Worm (Caenorhabditis elegans) whole organism, L4 larva: ENCODE measurements around the gene C16A3.5.

Experiments used
- D1046.2 ChIP-seq: fragments of 200-800 bp; sonication (Bioruptor generic); IDR thresholded peaks from 2 replicates; pipeline ENCODE4 v1.3.6; 2022; ENCODE audit warnings: missing genetic modification characterization, missing compliant biosample characterization
- F10B5.3 ChIP-seq: sonication (generic microtip); optimal IDR thresholded peaks from 2 replicates; lab custom pipeline; 2016; ENCODE audit warnings: mild to moderate bottlenecking, missing genetic modification characterization, missing compliant biosample characterization
- F26F4.8 ChIP-seq: fragments of 200-800 bp; sonication (Bioruptor generic); conservative IDR thresholded peaks from 2 replicates; pipeline ENCODE4 v1.3.6; 2022; ENCODE audit warnings: missing genetic modification characterization, missing compliant biosample characterization
- F37D6.2 ChIP-seq: sonication (generic microtip); optimal IDR thresholded peaks from 2 replicates; lab custom pipeline; 2016; ENCODE audit warnings: mild to moderate bottlenecking, missing genetic modification characterization, missing compliant biosample characterization
- F44E2.7 ChIP-seq: fragments of 200-800 bp; sonication (Bioruptor generic); IDR thresholded peaks from 2 replicates; pipeline ENCODE4 v2.1.2; 2022; ENCODE audit warnings: missing genetic modification characterization, missing compliant biosample characterization
- F49E8.2 ChIP-seq: sonication (generic microtip); optimal IDR thresholded peaks from 2 replicates; lab custom pipeline; 2016; ENCODE audit warnings: missing compliant biosample characterization, mild to moderate bottlenecking, missing genetic modification characterization, borderline replicate concordance
- R02D3.7 ChIP-seq: fragments of 150-350 bp; sonication (generic microtip); optimal IDR thresholded peaks from 3 replicates; lab custom pipeline; 2014; ENCODE audit warnings: missing biosample characterization, missing genetic modification characterization
- T26A8.4 ChIP-seq: fragments of 200-800 bp; sonication (Bioruptor generic); IDR thresholded peaks from 2 replicates; pipeline ENCODE4 v1.3.6; 2022; ENCODE audit warnings: missing genetic modification characterization, missing compliant biosample characterization
- Y48G9A.11 ChIP-seq: fragments of 200-800 bp; sonication (Bioruptor generic); IDR thresholded peaks from 2 replicates; pipeline ENCODE4 v1.3.6; 2022; ENCODE audit warnings: missing genetic modification reagents, missing genetic modification characterization, missing compliant biosample characterization
- Y75B8A.6 ChIP-seq: fragments of 200-800 bp; sonication (Bioruptor generic); IDR thresholded peaks from 2 replicates; pipeline ENCODE4 v1.3.6; 2022; ENCODE audit warnings: missing genetic modification reagents, missing genetic modification characterization, missing compliant biosample characterization
- aha-1 ChIP-seq: fragments of 150-350 bp; peaks from one replicate; lab custom pipeline; 2014; ENCODE audit warnings: missing biosample characterization, missing genetic modification characterization
- ama-1 ChIP-seq: fragments of 150-350 bp; optimal IDR thresholded peaks from 2 replicates; lab custom pipeline; 2014; ENCODE audit warnings: inconsistent platforms, mixed read lengths
- arid-1 ChIP-seq: fragments of 200-800 bp; sonication (Bioruptor generic); conservative IDR thresholded peaks from 2 replicates; pipeline ENCODE4 v1.3.6; 2022; ENCODE audit warnings: missing genetic modification reagents, missing genetic modification characterization, missing compliant biosample characterization
- attf-4 ChIP-seq: sonication (generic microtip); optimal IDR thresholded peaks from 3 replicates; lab custom pipeline; 2017; ENCODE audit warnings: missing biosample characterization, missing genetic modification characterization
- ceh-20 ChIP-seq: fragments of 200-800 bp; sonication (Bioruptor generic); IDR thresholded peaks from 2 replicates; pipeline ENCODE4 v1.3.6; 2022; ENCODE audit warnings: missing genetic modification reagents, missing genetic modification characterization, missing compliant biosample characterization
- ceh-28 ChIP-seq: fragments of 150-350 bp; optimal IDR thresholded peaks from 2 replicates; lab custom pipeline; 2014; ENCODE audit warnings: missing biosample characterization, missing genetic modification reagents, missing genetic modification characterization
- ceh-82 ChIP-seq: sonication (generic microtip); optimal IDR thresholded peaks from 2 replicates; lab custom pipeline; 2017; ENCODE audit warnings: missing biosample characterization, missing genetic modification characterization
- ctbp-1 ChIP-seq: fragments of 200-800 bp; sonication (Bioruptor generic); IDR thresholded peaks from 2 replicates; pipeline ENCODE4 v1.3.6; 2022; ENCODE audit warnings: missing genetic modification reagents, missing genetic modification characterization, missing compliant biosample characterization
- dmd-6 ChIP-seq: fragments of 200-800 bp; sonication (Bioruptor generic); IDR thresholded peaks from 2 replicates; pipeline ENCODE4 v1.3.6; 2022; ENCODE audit warnings: missing genetic modification reagents, missing genetic modification characterization, missing compliant biosample characterization
- dpl-1 ChIP-seq: fragments of 150-350 bp; optimal IDR thresholded peaks from 2 replicates; lab custom pipeline; 2014; ENCODE audit warnings: missing biosample characterization, missing genetic modification reagents, missing genetic modification characterization
- duxl-1 ChIP-seq: sonication (generic microtip); optimal IDR thresholded peaks from 2 replicates; lab custom pipeline; 2016; ENCODE audit warnings: mild to moderate bottlenecking, missing genetic modification characterization, moderate library complexity, missing compliant biosample characterization; ENCODE audit not compliant: poor library complexity
- egl-27 ChIP-seq: sonication (generic microtip); optimal IDR thresholded peaks from 3 replicates; lab custom pipeline; 2017; ENCODE audit warnings: missing biosample characterization, missing genetic modification reagents, missing genetic modification characterization
- egl-43 ChIP-seq: fragments of 200-800 bp; sonication (Bioruptor generic); IDR thresholded peaks from 2 replicates; pipeline ENCODE4 v1.3.6; 2022; ENCODE audit warnings: missing genetic modification reagents, missing genetic modification characterization, missing compliant biosample characterization
- fkh-10 ChIP-seq: fragments of 150-350 bp; optimal IDR thresholded peaks from 2 replicates; lab custom pipeline; 2014; ENCODE audit warnings: missing biosample characterization, missing genetic modification reagents, missing genetic modification characterization
- hlh-11 ChIP-seq: fragments of 200-800 bp; sonication (Bioruptor generic); optimal IDR thresholded peaks from 2 replicates; lab custom pipeline; 2018; ENCODE audit warnings: mild to moderate bottlenecking, missing genetic modification characterization, missing compliant biosample characterization
- hlh-30 ChIP-seq: sonication (generic microtip); optimal IDR thresholded peaks from 2 replicates; lab custom pipeline; 2017; ENCODE audit warnings: antibody characterized with exemption, mild to moderate bottlenecking, missing genetic modification characterization, missing compliant biosample characterization; ENCODE audit not compliant: insufficient read depth
- lin-29 ChIP-seq: fragments of 200-800 bp; sonication (Bioruptor generic); IDR thresholded peaks from 2 replicates; pipeline ENCODE4 v1.3.6; 2022; ENCODE audit warnings: missing genetic modification reagents, missing genetic modification characterization, missing compliant biosample characterization
- lin-39 ChIP-seq: fragments of 150-350 bp; optimal IDR thresholded peaks from 2 replicates; lab custom pipeline; 2014; ENCODE audit warnings: missing biosample characterization, missing genetic modification reagents, missing genetic modification characterization
- lir-3 ChIP-seq: sonication (generic microtip); optimal IDR thresholded peaks from 2 replicates; lab custom pipeline; 2016; ENCODE audit warnings: mild to moderate bottlenecking, missing genetic modification characterization, missing compliant biosample characterization
- madf-5 ChIP-seq, 2 experiments: fragments of 200-800 bp; sonication (Bioruptor generic); IDR thresholded peaks; 2 replicates each; pipeline ENCODE4 v1.3.6; 2022; ENCODE audit warnings: missing compliant biosample characterization in 2 of 2, missing genetic modification characterization in 2 of 2
- mdl-1 ChIP-seq, 2 experiments: fragments of 150-350 bp in 1 of 2; sonication (generic microtip) in 1 of 2; optimal IDR thresholded peaks; 2 replicates each; lab custom pipeline; 2014 to 2017; ENCODE audit warnings: missing biosample characterization in 2 of 2, missing genetic modification characterization in 2 of 2
- mep-1 ChIP-seq: fragments of 150-350 bp; sonication (generic microtip); optimal IDR thresholded peaks from 3 replicates; lab custom pipeline; 2014; ENCODE audit warnings: missing biosample characterization, missing genetic modification characterization
- mes-2 ChIP-seq: sonication (generic microtip); optimal IDR thresholded peaks from 2 replicates; lab custom pipeline; 2016; ENCODE audit warnings: missing genotype, mild to moderate bottlenecking, missing genetic modification characterization, missing compliant biosample characterization; ENCODE audit not compliant: poor library complexity, severe bottlenecking
- nhr-102 ChIP-seq: sonication (generic microtip); optimal IDR thresholded peaks from 2 replicates; lab custom pipeline; 2016; ENCODE audit warnings: mild to moderate bottlenecking, missing genetic modification characterization, moderate library complexity, missing compliant biosample characterization
- nhr-11 ChIP-seq: fragments of 150-350 bp; optimal IDR thresholded peaks from 2 replicates; lab custom pipeline; 2014; ENCODE audit warnings: missing biosample characterization, missing genetic modification characterization
- nhr-111 ChIP-seq: fragments of 200-800 bp; sonication (Bioruptor generic); optimal IDR thresholded peaks from 2 replicates; lab custom pipeline; 2018; ENCODE audit warnings: mild to moderate bottlenecking, missing genetic modification characterization, missing compliant biosample characterization
- nhr-237 ChIP-seq: sonication (generic microtip); optimal IDR thresholded peaks from 2 replicates; lab custom pipeline; 2017; ENCODE audit warnings: missing biosample characterization, missing genetic modification characterization
- nhr-41 ChIP-seq: fragments of 200-800 bp; sonication (Bioruptor generic); IDR thresholded peaks from 2 replicates; pipeline ENCODE4 v1.3.6; 2022; ENCODE audit warnings: missing genetic modification reagents, missing genetic modification characterization, missing compliant biosample characterization
- nhr-42 ChIP-seq: fragments of 200-800 bp; sonication (Bioruptor generic); IDR thresholded peaks from 2 replicates; pipeline ENCODE4 v1.3.6; 2022; ENCODE audit warnings: missing genetic modification characterization, missing compliant biosample characterization
- nhr-48 ChIP-seq: sonication (generic microtip); optimal IDR thresholded peaks from 2 replicates; lab custom pipeline; 2016; ENCODE audit warnings: mild to moderate bottlenecking, missing genetic modification characterization, missing compliant biosample characterization
- nhr-76 ChIP-seq: fragments of 150-350 bp; optimal IDR thresholded peaks from 2 replicates; lab custom pipeline; 2014; ENCODE audit warnings: missing biosample characterization, missing genetic modification characterization
- nhr-77 ChIP-seq: fragments of 150-350 bp; optimal IDR thresholded peaks from 2 replicates; lab custom pipeline; 2014; ENCODE audit warnings: missing biosample characterization, missing genetic modification characterization
- pha-4 ChIP-seq, 2 experiments: fragments of 150-350 bp in 1 of 2; fragments of 200-800 bp in 1 of 2; sonication (Bioruptor generic) in 1 of 2; IDR thresholded peaks in 1 of 2; optimal IDR thresholded peaks in 1 of 2; 2 replicates each; pipeline versions ENCODE4 v1.3.6 to Lab custom; 2014 to 2022; ENCODE audit warnings: missing genetic modification characterization in 2 of 2, missing genetic modification reagents in 2 of 2, missing biosample characterization in 1 of 2, missing compliant biosample characterization in 1 of 2
- php-3 ChIP-seq: fragments of 200-800 bp; sonication (Bioruptor generic); IDR thresholded peaks from 2 replicates; pipeline ENCODE4 v1.3.6; 2022; ENCODE audit warnings: missing genetic modification reagents, missing genetic modification characterization, missing compliant biosample characterization
- pqm-1 ChIP-seq: sonication (generic microtip); optimal IDR thresholded peaks from 2 replicates; lab custom pipeline; 2017; ENCODE audit warnings: missing biosample characterization, missing genetic modification characterization
- snpc-1.2 ChIP-seq: fragments of 200-800 bp; sonication (Bioruptor generic); IDR thresholded peaks from 2 replicates; pipeline ENCODE4 v1.3.6; 2022; ENCODE audit warnings: missing genetic modification reagents, missing genetic modification characterization, missing compliant biosample characterization
- unc-130 ChIP-seq: sonication (generic microtip); optimal IDR thresholded peaks from 2 replicates; lab custom pipeline; 2016; ENCODE audit warnings: missing genetic modification reagents, missing genetic modification characterization, missing compliant biosample characterization
- unc-62 ChIP-seq, 3 experiments: fragments of 150-350 bp in 1 of 3; sonication (generic microtip); optimal IDR thresholded peaks in 2 of 3; peaks in 1 of 3; 1 replicate in 1 of 3; 2 replicates in 2 of 3; lab custom pipeline; 2014 to 2017; ENCODE audit warnings: missing biosample characterization in 3 of 3, missing genetic modification characterization in 3 of 3, missing genetic modification reagents in 3 of 3, missing genotype in 1 of 3
- ztf-11 ChIP-seq: fragments of 150-350 bp; optimal IDR thresholded peaks from 2 replicates; lab custom pipeline; 2014; ENCODE audit warnings: missing biosample characterization, missing genetic modification characterization
- ztf-7 ChIP-seq: fragments of 150-350 bp; optimal IDR thresholded peaks from 2 replicates; lab custom pipeline; 2014; ENCODE audit warnings: missing biosample characterization, missing genetic modification characterization

The C16A3.5 gene

ce11 chrIII:6362323-6362922 is 18.1 kb upstream of the C16A3.5 start:
- TF ChIP-seq unc-130 (GFP tag; lab: Kevin White, UChicago) = no peak
- TF ChIP-seq unc-62 (GFP tag; optimal IDR thresholded peaks at IDR 0.05 in 1 of 2; lab: Kevin White, UChicago) = peak in 1 of 2 experiments; percentile 99
- no peak for TF ChIP-seq unc-62 (tag; optimal IDR thresholded peaks at IDR 0.05; lab: Kevin White, UChicago)
- TF ChIP-seq madf-5 (GFP tag; IDR thresholded peaks at IDR 0.05; lab: Robert Waterston, UW) = no peak
- no peak for TF ChIP-seq pha-4 (GFP tag; IDR thresholded peaks at IDR 0.05; lab: Robert Waterston, UW)
- no peak for TF ChIP-seq pha-4 (tag; optimal IDR thresholded peaks at IDR 0.05; lab: Kevin White, UChicago)
- no peak for TF ChIP-seq php-3 (GFP tag; lab: Robert Waterston, UW)
- no peak for TF ChIP-seq D1046.2
- TF ChIP-seq ama-1 (lab: Kevin White, UChicago) = no peak
- TF ChIP-seq Y75B8A.6 (GFP tag; lab: Robert Waterston, UW) = no peak
- peak; percentile 28 for TF ChIP-seq nhr-11 (tag; lab: Kevin White, UChicago)
- no peak for TF ChIP-seq nhr-237 (tag; lab: Kevin White, UChicago)
- no peak for TF ChIP-seq egl-43 (GFP tag; lab: Robert Waterston, UW)
- no peak for TF ChIP-seq pqm-1 (tag; lab: Kevin White, UChicago)
- no peak for TF ChIP-seq Y48G9A.11 (GFP tag; lab: Robert Waterston, UW)
- TF ChIP-seq ztf-11 (tag; lab: Kevin White, UChicago) = no peak
- TF ChIP-seq hlh-30 (tag; lab: Kevin White, UChicago) = peak; percentile 69
- TF ChIP-seq egl-27 = no peak
- TF ChIP-seq F26F4.8 (GFP tag; lab: Robert Waterston, UW) = no peak
- no peak for TF ChIP-seq lin-39 (tag; lab: Kevin White, UChicago)
- TF ChIP-seq dmd-6 (GFP tag; lab: Robert Waterston, UW) = peak; percentile 77
- no peak for TF ChIP-seq duxl-1 (tag; lab: Kevin White, UChicago)
- no peak for TF ChIP-seq aha-1
- no peak for TF ChIP-seq snpc-1.2 (GFP tag; lab: Robert Waterston, UW)
- peak; percentile 71 for TF ChIP-seq hlh-11 (tag; lab: Kevin White, UChicago)
- TF ChIP-seq mes-2 (tag; lab: Kevin White, UChicago) = no peak
- TF ChIP-seq nhr-42 (GFP tag; lab: Robert Waterston, UW) = no peak
- no peak for TF ChIP-seq T26A8.4
- TF ChIP-seq R02D3.7 (tag; lab: Kevin White, UChicago) = no peak
- peak; percentile 22 for TF ChIP-seq mep-1 (tag; lab: Kevin White, UChicago)
- TF ChIP-seq nhr-76 (tag; lab: Kevin White, UChicago) = no peak
- 0 out of 2 replicates have a peak, but pooled peaks have one; percentile 10 for TF ChIP-seq lin-29
- 0 out of 2 replicates have a peak, but pooled peaks have one; percentile 10 for TF ChIP-seq ctbp-1 (GFP tag; lab: Robert Waterston, UW)
- no peak for TF ChIP-seq F37D6.2 (tag; lab: Kevin White, UChicago)
- TF ChIP-seq dpl-1 (GFP tag; lab: Kevin White, UChicago) = no peak
- no peak for TF ChIP-seq fkh-10 (GFP tag; lab: Kevin White, UChicago)
- TF ChIP-seq ceh-20 = 0 out of 2 replicates have a peak, but pooled peaks have one; percentile 16
- TF ChIP-seq nhr-111 = no peak
- TF ChIP-seq attf-4 (tag; lab: Kevin White, UChicago) = no peak
- no peak for TF ChIP-seq F49E8.2 (tag; lab: Kevin White, UChicago)
- peak; percentile 74 for TF ChIP-seq nhr-48 (tag; lab: Kevin White, UChicago)
- TF ChIP-seq F44E2.7 = no peak
- no peak for TF ChIP-seq ztf-7 (tag; lab: Kevin White, UChicago)
- TF ChIP-seq ceh-82 (tag; lab: Kevin White, UChicago) = no peak
- no peak for TF ChIP-seq F10B5.3 (tag; lab: Kevin White, UChicago)
- TF ChIP-seq ceh-28 (tag; lab: Kevin White, UChicago) = no peak
- peak in 1 of 2 experiments; percentile 43 for TF ChIP-seq mdl-1 (tag; optimal IDR thresholded peaks at IDR 0.05; lab: Kevin White, UChicago)
- no peak for TF ChIP-seq nhr-77 (tag; lab: Kevin White, UChicago)
- TF ChIP-seq nhr-41 = no peak
- TF ChIP-seq nhr-102 = peak; percentile 11
- no peak for TF ChIP-seq lir-3 (tag; lab: Kevin White, UChicago)
- TF ChIP-seq arid-1 (GFP tag; lab: Robert Waterston, UW) = no peak
